Worm (Caenorhabditis elegans): Measurements from ENCODE around the gene W08A12.3.
A peak's percentile ranks its signal among the peaks of the same experiment; 100 is the strongest.

W08A12.3 gene

DNA sequence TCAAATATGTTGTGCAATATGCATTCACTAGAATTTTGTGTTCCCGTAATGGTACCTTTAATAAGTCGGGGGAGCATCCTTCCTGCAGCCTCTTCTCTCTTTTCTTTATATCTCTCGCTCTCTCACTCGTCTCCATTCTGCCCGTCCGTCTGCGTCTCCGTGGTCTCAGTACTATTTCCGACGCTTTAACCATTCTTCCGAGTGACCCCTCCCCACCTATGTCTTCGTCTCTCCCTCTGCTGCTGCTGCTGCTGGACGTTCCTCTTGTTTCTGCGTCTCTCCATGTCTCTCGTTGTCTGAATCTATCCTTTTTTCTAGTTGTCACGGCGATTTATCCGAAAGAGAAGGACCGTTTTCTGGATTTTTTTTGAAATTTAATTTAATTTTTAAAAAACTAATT, 21.2 kb downstream of the W08A12.3 start:
- TF ChIP-seq ZK546.5 (tag; optimal IDR thresholded peaks at IDR 0.05): no peak
- peak; percentile 98 for TF ChIP-seq F13H6.1 (tag; optimal IDR thresholded peaks at IDR 0.05)
- TF ChIP-seq snpc-4 (tag; optimal IDR thresholded peaks at IDR 0.05): no peak
- peak; percentile 69 for TF ChIP-seq unc-55 (GFP tag; optimal IDR thresholded peaks at IDR 0.05)
- TF ChIP-seq ztf-4 (tag; optimal IDR thresholded peaks at IDR 0.05): peak; percentile 28
- TF ChIP-seq elt-3 (tag; optimal IDR thresholded peaks at IDR 0.05): no peak
- TF ChIP-seq zag-1 (tag; optimal IDR thresholded peaks at IDR 0.05): peak; percentile 15
- TF ChIP-seq Y55F3AM.14 (GFP tag; optimal IDR thresholded peaks at IDR 0.05): no peak
- no peak for TF ChIP-seq unc-39 (tag; optimal IDR thresholded peaks at IDR 0.05)
- no peak for TF ChIP-seq unc-62 (GFP tag; optimal IDR thresholded peaks at IDR 0.05)
- TF ChIP-seq lsy-2 (tag; optimal IDR thresholded peaks at IDR 0.05): peak in 1 of 2 experiments; percentile 69
- peak; percentile 2 for TF ChIP-seq sem-4 (tag; optimal IDR thresholded peaks at IDR 0.05)
- TF ChIP-seq sma-9 (GFP tag; optimal IDR thresholded peaks at IDR 0.05): peak; percentile 88
- no peak for TF ChIP-seq sma-9 (tag; optimal IDR thresholded peaks at IDR 0.05)
- no peak for TF ChIP-seq ama-1 (optimal IDR thresholded peaks at IDR 0.05)
- TF ChIP-seq lin-11 (tag; optimal IDR thresholded peaks at IDR 0.05): no peak
- TF ChIP-seq sma-3 (GFP tag; optimal IDR thresholded peaks at IDR 0.05): peak; percentile 56
- no peak for TF ChIP-seq nhr-11 (tag; optimal IDR thresholded peaks at IDR 0.05)
- TF ChIP-seq mab-5 (tag; optimal IDR thresholded peaks at IDR 0.05): peak; percentile 3
- no peak for TF ChIP-seq aly-2 (tag; optimal IDR thresholded peaks at IDR 0.05)
- no peak for TF ChIP-seq nhr-6 (tag; optimal IDR thresholded peaks at IDR 0.05)
- TF ChIP-seq egl-27 (tag; optimal IDR thresholded peaks at IDR 0.05): peak; percentile 42
- no peak for TF ChIP-seq blmp-1 (tag; optimal IDR thresholded peaks at IDR 0.05; ENCODE audit: insufficient read depth)
- TF ChIP-seq ztf-11 (tag; optimal IDR thresholded peaks at IDR 0.05): no peak
- TF ChIP-seq elt-1 (tag; optimal IDR thresholded peaks at IDR 0.05): no peak
- TF ChIP-seq gmeb-1 (tag; optimal IDR thresholded peaks at IDR 0.05): peak; percentile 56
- TF ChIP-seq ceh-16 (tag; optimal IDR thresholded peaks at IDR 0.05): no peak
- TF ChIP-seq lin-39 (tag; optimal IDR thresholded peaks at IDR 0.05): no peak
- TF ChIP-seq skn-1 (tag; optimal IDR thresholded peaks at IDR 0.05): no peak
- TF ChIP-seq C34F6.9 (tag; optimal IDR thresholded peaks at IDR 0.05): peak; percentile 62
- TF ChIP-seq ztf-1 (GFP tag; conservative IDR thresholded peaks at IDR 0.05): no peak
- TF ChIP-seq nhr-129 (tag; optimal IDR thresholded peaks at IDR 0.05): peak; percentile 65
- no peak for TF ChIP-seq nhr-77 (tag; optimal IDR thresholded peaks at IDR 0.05)
- TF ChIP-seq nhr-12 (tag; optimal IDR thresholded peaks at IDR 0.05): no peak
- TF ChIP-seq peb-1 (tag; optimal IDR thresholded peaks at IDR 0.05): no peak
- no peak for TF ChIP-seq ceh-82 (tag; optimal IDR thresholded peaks at IDR 0.05)
- no peak for TF ChIP-seq nhr-237 (tag; optimal IDR thresholded peaks at IDR 0.05)
- no peak for TF ChIP-seq nhr-23 (tag; optimal IDR thresholded peaks at IDR 0.05)
- TF ChIP-seq mdl-1 (tag; optimal IDR thresholded peaks at IDR 0.05): peak in 1 of 2 experiments; percentile 40
- TF ChIP-seq dmd-4 (tag; optimal IDR thresholded peaks at IDR 0.05): no peak
- peak; percentile 56 for TF ChIP-seq nhr-25 (tag; optimal IDR thresholded peaks at IDR 0.05)
- no peak for TF ChIP-seq R02D3.7 (tag; optimal IDR thresholded peaks at IDR 0.05)
- TF ChIP-seq alr-1 (tag; optimal IDR thresholded peaks at IDR 0.05): no peak
- no peak for TF ChIP-seq nhr-10 (tag; optimal IDR thresholded peaks at IDR 0.05)
- TF ChIP-seq fos-1 (tag; optimal IDR thresholded peaks at IDR 0.05): peak; percentile 68
- TF ChIP-seq mbf-1 (tag; optimal IDR thresholded peaks at IDR 0.05): no peak
- TF ChIP-seq lin-13 (GFP tag; optimal IDR thresholded peaks at IDR 0.05): peak; percentile 40
- peak; percentile 40 for TF ChIP-seq crh-2 (tag; optimal IDR thresholded peaks at IDR 0.05)
- TF ChIP-seq nhr-21 (tag; optimal IDR thresholded peaks at IDR 0.05): no peak
